Worm (Caenorhabditis elegans) whole organism, L4 larva: Measurements from ENCODE around the gene bcl-11.

Experiments used
- cey-2 ChIP-seq: sonication (generic microtip); optimal IDR thresholded peaks from 3 replicates; lab custom pipeline; 2017; ENCODE audit warnings: missing genetic modification characterization, mild to moderate bottlenecking, missing compliant biosample characterization, antibody characterized with exemption, borderline replicate concordance; ENCODE audit not compliant: insufficient read depth
- nhr-28 ChIP-seq: fragments of 150-350 bp; optimal IDR thresholded peaks from 2 replicates; lab custom pipeline; 2014; ENCODE audit warnings: missing biosample characterization, missing genetic modification characterization
- unc-39 ChIP-seq: sonication (generic microtip); optimal IDR thresholded peaks from 2 replicates; lab custom pipeline; 2017; ENCODE audit warnings: missing biosample characterization, missing genetic modification characterization

- TF ChIP-seq unc-39 (tag; lab: Kevin White, UChicago) = no peak
- no peak for TF ChIP-seq nhr-28
- TF ChIP-seq cey-2 (tag; lab: Kevin White, UChicago) = no peak
Measured at ce11 chrV:6374844-6375243, 19.0 kb downstream of the bcl-11 start, which contains the start of gene F13H6.5.
